ENCODE assay signal across 1 fruit fly cellular context in genomic region chr2L:16492617-16493203, dm6.
TF ChIP-seq lines count a peak whose summit lies in the region.

No protein-coding gene starts in this region.

TF ChIP-seq in whole organism, embryonic, 481 proteins besides CTCF, POLR2A, EP300 and RAD21 (continued from another document and continues in another):
- TF ChIP-seq Asciz (GFP tag; optimal IDR thresholded peaks at IDR 0.05; lab: Kevin White, UChicago) (peak; percentile 68), insv (GFP tag; optimal IDR thresholded peaks at IDR 0.05; lab: Kevin White, UChicago) (peak in 1 of 2 experiments; percentile 17), CG6854 (GFP tag; optimal IDR thresholded peaks at IDR 0.05; lab: Kevin White, UChicago) (peak; percentile 57), dysf (GFP tag; IDR thresholded peaks at IDR 0.05; lab: Robert Waterston, UW) (peak; percentile 88), CG2129 (GFP tag; IDR thresholded peaks at IDR 0.05; lab: Robert Waterston, UW; ENCODE audit: partially characterized antibody) (no peak), pzg (GFP tag; optimal IDR thresholded peaks at IDR 0.05; lab: Kevin White, UChicago) (no peak), CG33557 (GFP tag; optimal IDR thresholded peaks at IDR 0.05; lab: Kevin White, UChicago) (peak; percentile 76), CG12744 (GFP tag; optimal IDR thresholded peaks at IDR 0.05; lab: Kevin White, UChicago) (peak; percentile 52), Ssrp (tag; optimal IDR thresholded peaks at IDR 0.05; lab: Kevin White, UChicago) (peak; percentile 74), dpn (GFP tag; optimal IDR thresholded peaks at IDR 0.05; lab: Kevin White, UChicago) (peak; percentile 44 to 79), zfh1 (GFP tag; IDR thresholded peaks at IDR 0.05; lab: Robert Waterston, UW) (peak; percentile 75), pfk (GFP tag; optimal IDR thresholded peaks at IDR 0.05; lab: Kevin White, UChicago) (no peak), CG4617 (GFP tag; optimal IDR thresholded peaks at IDR 0.05; lab: Kevin White, UChicago; ENCODE audit: borderline replicate concordance) (no peak), gro (GFP tag; optimal IDR thresholded peaks at IDR 0.05; lab: Kevin White, UChicago) (no peak), Gug (GFP tag; IDR thresholded peaks at IDR 0.05; lab: Robert Waterston, UW) (peak; percentile 66), CG12155 (GFP tag; optimal IDR thresholded peaks at IDR 0.05; lab: Kevin White, UChicago) (peak; percentile 66), cwo (GFP tag; optimal IDR thresholded peaks at IDR 0.05; lab: Kevin White, UChicago) (peak; percentile 70), CG3838 (GFP tag; optimal IDR thresholded peaks at IDR 0.05; lab: Kevin White, UChicago) (peak; percentile 44), CG11696 (GFP tag; IDR thresholded peaks at IDR 0.05; lab: Robert Waterston, UW) (peak; percentile 58; the same call in 1 of the 2 replicates), CG3995 (GFP tag; optimal IDR thresholded peaks at IDR 0.05; lab: Kevin White, UChicago) (no peak), gfzf (GFP tag; optimal IDR thresholded peaks at IDR 0.05; lab: Kevin White, UChicago) (no peak), CG13894 (tag; optimal IDR thresholded peaks at IDR 0.05; lab: Kevin White, UChicago) (no peak), Ets65A (GFP tag; lab: Kevin White, UChicago) (peak; percentile 91), CG1233 (GFP tag; optimal IDR thresholded peaks at IDR 0.05; lab: Kevin White, UChicago) (peak; percentile 62), Aef1 (GFP tag; IDR thresholded peaks at IDR 0.05; lab: Robert Waterston, UW) (peak; percentile 66), aop (GFP tag; IDR thresholded peaks at IDR 0.05; lab: Robert Waterston, UW) (no peak), ranshi (GFP tag; IDR thresholded peaks at IDR 0.05; lab: Robert Waterston, UW) (0 out of 2 replicates have a peak, but pooled peaks have one; percentile 57), bab2 (GFP tag; optimal IDR thresholded peaks at IDR 0.05; lab: Kevin White, UChicago) (peak; percentile 68), NK7.1 (GFP tag; optimal IDR thresholded peaks at IDR 0.05; lab: Kevin White, UChicago) (peak; percentile 49), en (GFP tag; optimal IDR thresholded peaks at IDR 0.05; lab: Kevin White, UChicago) (peak; percentile 10), CG10431 (GFP tag; optimal IDR thresholded peaks at IDR 0.05; lab: Kevin White, UChicago) (peak; percentile 41), CG17186 (GFP tag; optimal IDR thresholded peaks at IDR 0.05; lab: Kevin White, UChicago) (peak; percentile 6), cas (GFP tag; IDR thresholded peaks at IDR 0.05; lab: Robert Waterston, UW) (no peak), usp (GFP tag; optimal IDR thresholded peaks at IDR 0.05; lab: Kevin White, UChicago) (no peak), CG10462 (GFP tag; optimal IDR thresholded peaks at IDR 0.05; lab: Kevin White, UChicago) (peak; percentile 26), Abd-B (GFP tag; optimal IDR thresholded peaks at IDR 0.05; lab: Kevin White, UChicago) (peak; percentile 71), run (tag; optimal IDR thresholded peaks at IDR 0.05; lab: Kevin White, UChicago) (peak; percentile 62), Dek (tag; optimal IDR thresholded peaks at IDR 0.05; lab: Kevin White, UChicago) (peak; percentile 70), lilli (GFP tag; optimal IDR thresholded peaks at IDR 0.05; lab: Kevin White, UChicago) (peak; percentile 77), zen (tag; optimal IDR thresholded peaks at IDR 0.05; lab: Kevin White, UChicago) (peak; percentile 69), nerfin-2 (GFP tag; IDR thresholded peaks at IDR 0.05; lab: Robert Waterston, UW; ENCODE audit: partially characterized antibody) (no peak), CG5953 (GFP tag; IDR thresholded peaks at IDR 0.05; lab: Robert Waterston, UW) (0 out of 2 replicates have a peak, but pooled peaks have one; percentile 7), CG10147 (GFP tag; optimal IDR thresholded peaks at IDR 0.05; lab: Kevin White, UChicago) (peak; percentile 54), HLHmδ (GFP tag; optimal IDR thresholded peaks at IDR 0.05; lab: Kevin White, UChicago) (no peak), emc (GFP tag; optimal IDR thresholded peaks at IDR 0.05; lab: Kevin White, UChicago) (peak; percentile 38), crc (GFP tag; optimal IDR thresholded peaks at IDR 0.05; lab: Kevin White, UChicago) (no peak), lov (optimal IDR thresholded peaks at IDR 0.05; lab: Kevin White, UChicago) (no peak), lov (GFP tag; IDR thresholded peaks at IDR 0.05; lab: Robert Waterston, UW) (no peak), pros (GFP tag; optimal IDR thresholded peaks at IDR 0.05; lab: Kevin White, UChicago) (peak; percentile 0), kah (GFP tag; optimal IDR thresholded peaks at IDR 0.05; lab: Kevin White, UChicago) (peak; percentile 44), CG1603 (tag; optimal IDR thresholded peaks at IDR 0.05; lab: Kevin White, UChicago) (peak; percentile 87), CG10979 (tag; optimal IDR thresholded peaks at IDR 0.05; lab: Kevin White, UChicago) (peak; percentile 83), fru (optimal IDR thresholded peaks at IDR 0.05; lab: Kevin White, UChicago) (no peak), otp (GFP tag; IDR thresholded peaks at IDR 0.05; lab: Robert Waterston, UW) (peak; percentile 65; the same call in 2 of the 3 replicates), disco-r (GFP tag; optimal IDR thresholded peaks at IDR 0.05; lab: Kevin White, UChicago) (no peak), nau (GFP tag; optimal IDR thresholded peaks at IDR 0.05; lab: Kevin White, UChicago) (peak; percentile 65), pita (GFP tag; optimal IDR thresholded peaks at IDR 0.05; lab: Kevin White, UChicago) (no peak), HmgD (GFP tag; optimal IDR thresholded peaks at IDR 0.05; lab: Kevin White, UChicago) (no peak), jigr1 (GFP tag; IDR thresholded peaks at IDR 0.05; lab: Robert Waterston, UW) (no peak), exex (tag; optimal IDR thresholded peaks at IDR 0.05; lab: Kevin White, UChicago) (no peak), CG31388 (GFP tag; optimal IDR thresholded peaks at IDR 0.05; lab: Kevin White, UChicago) (peak; percentile 11), gcm2 (GFP tag; optimal IDR thresholded peaks at IDR 0.05; lab: Kevin White, UChicago) (peak; percentile 60), dimm (GFP tag; IDR thresholded peaks at IDR 0.05; lab: Robert Waterston, UW) (no peak), eve (GFP tag; optimal IDR thresholded peaks at IDR 0.05; lab: Kevin White, UChicago) (peak in 1 of 2 experiments; percentile 91), CG17568 (GFP tag; optimal IDR thresholded peaks at IDR 0.05; lab: Kevin White, UChicago) (peak; percentile 64), klu (GFP tag; IDR thresholded peaks at IDR 0.05; lab: Robert Waterston, UW) (peak; percentile 66; the same call in 1 of the 2 replicates), Dip2 (GFP tag; IDR thresholded peaks at IDR 0.05; lab: Robert Waterston, UW) (no peak), CG32772 (GFP tag; IDR thresholded peaks at IDR 0.05; lab: Robert Waterston, UW) (no peak), slbo (GFP tag; IDR thresholded peaks at IDR 0.05; lab: Robert Waterston, UW) (peak; percentile 66), ttk (GFP tag; IDR thresholded peaks at IDR 0.05; lab: Robert Waterston, UW) (peak; percentile 72), CG8944 (GFP tag; optimal IDR thresholded peaks at IDR 0.05; lab: Kevin White, UChicago) (peak; percentile 58), ash1 (GFP tag; optimal IDR thresholded peaks at IDR 0.05; lab: Kevin White, UChicago) (no peak), salm (tag; optimal IDR thresholded peaks at IDR 0.05; lab: Kevin White, UChicago) (peak; percentile 70), bbx (GFP tag; IDR thresholded peaks at IDR 0.05; lab: Robert Waterston, UW; ENCODE audit: partially characterized antibody) (no peak), CG13296 (GFP tag; optimal IDR thresholded peaks at IDR 0.05; lab: Kevin White, UChicago) (peak; percentile 75), z (GFP tag; IDR thresholded peaks at IDR 0.05; lab: Robert Waterston, UW) (no peak), psq (GFP tag; optimal IDR thresholded peaks at IDR 0.05; lab: Kevin White, UChicago) (no peak), unpg (GFP tag; optimal IDR thresholded peaks at IDR 0.05; lab: Kevin White, UChicago) (peak; percentile 90), ase (GFP tag; IDR thresholded peaks at IDR 0.05; lab: Robert Waterston, UW) (peak; percentile 59; the same call in 1 of the 3 replicates), row (GFP tag; IDR thresholded peaks at IDR 0.05; lab: Robert Waterston, UW) (peak; percentile 93), Lim3 (GFP tag; IDR thresholded peaks at IDR 0.05; lab: Robert Waterston, UW) (no peak), CG14441 (GFP tag; IDR thresholded peaks at IDR 0.05; lab: Robert Waterston, UW) (peak; percentile 73), ind (GFP tag; optimal IDR thresholded peaks at IDR 0.05; lab: Kevin White, UChicago) (peak; percentile 70), CG4854 (GFP tag; optimal IDR thresholded peaks at IDR 0.05; lab: Kevin White, UChicago) (peak; percentile 25), tx (GFP tag; optimal IDR thresholded peaks at IDR 0.05; lab: Kevin White, UChicago) (peak; percentile 49), Usf (GFP tag; optimal IDR thresholded peaks at IDR 0.05; lab: Kevin White, UChicago) (peak; percentile 22), sd (tag; optimal IDR thresholded peaks at IDR 0.05; lab: Kevin White, UChicago) (peak; percentile 26), hkb (optimal IDR thresholded peaks at IDR 0.05; lab: Kevin White, UChicago) (no peak), hkb (GFP tag; IDR thresholded peaks at IDR 0.05; lab: Robert Waterston, UW) (peak; percentile 85), gem (tag; optimal IDR thresholded peaks at IDR 0.05; lab: Kevin White, UChicago) (peak; percentile 87), GATAe (GFP tag; conservative IDR thresholded peaks at IDR 0.05; lab: Robert Waterston, UW) (no peak; the same call in 1 of the 2 replicates), sima (GFP tag; optimal IDR thresholded peaks at IDR 0.05; lab: Kevin White, UChicago) (no peak), Chrac-16 (GFP tag; optimal IDR thresholded peaks at IDR 0.05; lab: Kevin White, UChicago) (peak; percentile 72), hth (optimal IDR thresholded peaks at IDR 0.05; lab: Kevin White, UChicago) (no peak), MBD-R2 (GFP tag; IDR thresholded peaks at IDR 0.05; lab: Robert Waterston, UW) (peak; percentile 38; the same call in 1 of the 2 replicates), Sox100B (GFP tag; optimal IDR thresholded peaks at IDR 0.05; lab: Kevin White, UChicago) (peak; percentile 70), CG1792 (GFP tag; optimal IDR thresholded peaks at IDR 0.05; lab: Kevin White, UChicago) (peak; percentile 61), Mes4 (GFP tag; optimal IDR thresholded peaks at IDR 0.05; lab: Kevin White, UChicago) (peak; percentile 75), Trl (optimal IDR thresholded peaks at IDR 0.05; lab: Kevin White, UChicago) (no peak), Trl (GFP tag; optimal IDR thresholded peaks at IDR 0.05; lab: Kevin White, UChicago) (peak; percentile 34), tll (GFP tag; optimal IDR thresholded peaks at IDR 0.05; lab: Kevin White, UChicago) (no peak), CG6254 (GFP tag; optimal IDR thresholded peaks at IDR 0.05; lab: Kevin White, UChicago) (peak; percentile 75), CG12299 (tag; optimal IDR thresholded peaks at IDR 0.05; lab: Kevin White, UChicago) (peak; percentile 70), Opbp (GFP tag; IDR thresholded peaks at IDR 0.05; lab: Robert Waterston, UW; ENCODE audit: partially characterized antibody) (no peak), bcd (GFP tag; optimal IDR thresholded peaks at IDR 0.05; lab: Kevin White, UChicago) (peak; percentile 56), so (GFP tag; IDR thresholded peaks at IDR 0.05; lab: Robert Waterston, UW) (peak; percentile 53; the same call in 1 of the 3 replicates), nerfin-1 (tag; optimal IDR thresholded peaks at IDR 0.05; lab: Kevin White, UChicago) (peak; percentile 67), CG4707 (GFP tag; optimal IDR thresholded peaks at IDR 0.05; lab: Kevin White, UChicago) (peak; percentile 67), CG8089 (GFP tag; optimal IDR thresholded peaks at IDR 0.05; lab: Kevin White, UChicago) (peak; percentile 44), CG18599 (GFP tag; optimal IDR thresholded peaks at IDR 0.05; lab: Kevin White, UChicago) (peak; percentile 77), Spps (tag; optimal IDR thresholded peaks at IDR 0.05; lab: Kevin White, UChicago) (peak; percentile 50), CG10366 (GFP tag; IDR thresholded peaks at IDR 0.05; lab: Robert Waterston, UW) (peak; percentile 66), CG12219 (GFP tag; optimal IDR thresholded peaks at IDR 0.05; lab: Kevin White, UChicago) (peak; percentile 88), CG11398 (GFP tag; optimal IDR thresholded peaks at IDR 0.05; lab: Kevin White, UChicago) (no peak), fd102C (GFP tag; optimal IDR thresholded peaks at IDR 0.05; lab: Kevin White, UChicago) (peak; percentile 8), schlank (tag; optimal IDR thresholded peaks at IDR 0.05; lab: Kevin White, UChicago) (peak; percentile 32), CG15479 (GFP tag; optimal IDR thresholded peaks at IDR 0.05; lab: Kevin White, UChicago) (peak; percentile 14), CoRest (tag; optimal IDR thresholded peaks at IDR 0.05; lab: Kevin White, UChicago) (peak; percentile 86), ewg (GFP tag; optimal IDR thresholded peaks at IDR 0.05; lab: Kevin White, UChicago) (peak; percentile 48), CG3407 (GFP tag; optimal IDR thresholded peaks at IDR 0.05; lab: Kevin White, UChicago) (peak; percentile 68), ab (GFP tag; optimal IDR thresholded peaks at IDR 0.05; lab: Kevin White, UChicago) (no peak), CG6813 (GFP tag; optimal IDR thresholded peaks at IDR 0.05; lab: Kevin White, UChicago) (peak; percentile 72), repo (GFP tag; optimal IDR thresholded peaks at IDR 0.05; lab: Kevin White, UChicago) (peak; percentile 32), kay (GFP tag; optimal IDR thresholded peaks at IDR 0.05; lab: Kevin White, UChicago) (peak; percentile 38), CG34376 (GFP tag; optimal IDR thresholded peaks at IDR 0.05; lab: Kevin White, UChicago) (peak; percentile 2), dmrt11E (tag; optimal IDR thresholded peaks at IDR 0.05; lab: Kevin White, UChicago) (peak; percentile 82), CG42726 (GFP tag; IDR thresholded peaks at IDR 0.05; lab: Robert Waterston, UW; ENCODE audit: partially characterized antibody) (no peak), Nf-YB (GFP tag; optimal IDR thresholded peaks at IDR 0.05; lab: Kevin White, UChicago) (peak; percentile 67), ssp (GFP tag; IDR thresholded peaks at IDR 0.05; lab: Robert Waterston, UW) (peak; percentile 62), Dll (GFP tag; IDR thresholded peaks at IDR 0.05; lab: Robert Waterston, UW; ENCODE audit: partially characterized antibody) (no peak), Sry-β (GFP tag; optimal IDR thresholded peaks at IDR 0.05; lab: Kevin White, UChicago) (no peak), CG9727 (GFP tag; optimal IDR thresholded peaks at IDR 0.05; lab: Kevin White, UChicago) (peak; percentile 90)
